Worm (Caenorhabditis elegans) whole organism, L3 larva: ENCODE measurements around the gene xbx-4.

ENCODE experiments used
- R02D3.7 ChIP-seq: fragments of 150-350 bp; optimal IDR thresholded peaks from 2 replicates; lab custom pipeline; 2014; ENCODE audit warnings: missing biosample characterization, missing genetic modification characterization
- ZK546.5 ChIP-seq: sonication (generic microtip); optimal IDR thresholded peaks from 2 replicates; lab custom pipeline; 2017; ENCODE audit warnings: missing biosample characterization, missing genetic modification characterization
- aly-2 ChIP-seq: fragments of 150-350 bp; optimal IDR thresholded peaks from 2 replicates; lab custom pipeline; 2014; ENCODE audit warnings: missing biosample characterization, missing genetic modification characterization
- ama-1 ChIP-seq: fragments of 150-350 bp; optimal IDR thresholded peaks from 2 replicates; lab custom pipeline; 2018
- ceh-16 ChIP-seq: sonication (generic microtip); optimal IDR thresholded peaks from 2 replicates; lab custom pipeline; 2017; ENCODE audit warnings: missing biosample characterization, missing genetic modification characterization
- ceh-28 ChIP-seq: fragments of 150-350 bp; optimal IDR thresholded peaks from 2 replicates; lab custom pipeline; 2014; ENCODE audit warnings: missing biosample characterization, missing genetic modification reagents, missing genetic modification characterization
- ceh-82 ChIP-seq: fragments of 150-350 bp; optimal IDR thresholded peaks from 2 replicates; lab custom pipeline; 2014; ENCODE audit warnings: missing biosample characterization, missing genetic modification characterization
- ceh-9 ChIP-seq: sonication (generic microtip); optimal IDR thresholded peaks from 2 replicates; lab custom pipeline; 2018; ENCODE audit warnings: missing biosample characterization, missing genetic modification characterization
- daf-12 ChIP-seq: fragments of 150-350 bp; optimal IDR thresholded peaks from 2 replicates; lab custom pipeline; 2014; ENCODE audit warnings: missing biosample characterization, missing genetic modification reagents, missing genetic modification characterization
- elt-1 ChIP-seq: fragments of 150-350 bp; optimal IDR thresholded peaks from 2 replicates; lab custom pipeline; 2014; ENCODE audit warnings: missing biosample characterization, missing genetic modification characterization
- elt-2 ChIP-seq: sonication (generic microtip); optimal IDR thresholded peaks from 2 replicates; lab custom pipeline; 2016; ENCODE audit warnings: missing genetic modification reagents, mild to moderate bottlenecking, missing genetic modification characterization, missing compliant biosample characterization
- elt-3 ChIP-seq, 3 experiments: fragments of 150-350 bp in 1 of 3; sonication (generic microtip) in 2 of 3; optimal IDR thresholded peaks; 2 replicates in 2 of 3; 4 replicates in 1 of 3; lab custom pipeline; 2014 to 2017; ENCODE audit warnings: missing biosample characterization in 3 of 3, missing genetic modification characterization in 3 of 3
- fkh-10 ChIP-seq: sonication (generic microtip); optimal IDR thresholded peaks from 2 replicates; lab custom pipeline; 2017; ENCODE audit warnings: missing biosample characterization, missing genetic modification reagents, missing genetic modification characterization
- fkh-2 ChIP-seq: fragments of 150-350 bp; optimal IDR thresholded peaks from 2 replicates; lab custom pipeline; 2014; ENCODE audit warnings: missing biosample characterization, missing genetic modification reagents, missing genetic modification characterization
- hmg-11 ChIP-seq: sonication (generic microtip); optimal IDR thresholded peaks from 2 replicates; lab custom pipeline; 2016; ENCODE audit warnings: missing genetic modification characterization, missing compliant biosample characterization
- jun-1 ChIP-seq: fragments of 150-350 bp; optimal IDR thresholded peaks from 2 replicates; lab custom pipeline; 2014; ENCODE audit warnings: missing biosample characterization, missing genetic modification reagents, missing genetic modification characterization
- lin-15B ChIP-seq: fragments of 150-350 bp; optimal IDR thresholded peaks from 2 replicates; lab custom pipeline; 2014; ENCODE audit warnings: missing biosample characterization, missing genetic modification characterization
- lin-39 ChIP-seq: fragments of 150-350 bp; optimal IDR thresholded peaks from 2 replicates; lab custom pipeline; 2018; ENCODE audit warnings: missing biosample characterization, missing genetic modification reagents, missing genetic modification characterization
- nfya-1 ChIP-seq: sonication (generic microtip); optimal IDR thresholded peaks from 2 replicates; lab custom pipeline; 2017; ENCODE audit warnings: missing genetic modification characterization, mild to moderate bottlenecking, missing compliant biosample characterization, antibody characterized with exemption, moderate library complexity; ENCODE audit not compliant: insufficient read depth
- nhr-11 ChIP-seq: fragments of 150-350 bp; optimal IDR thresholded peaks from 2 replicates; lab custom pipeline; 2014; ENCODE audit warnings: missing biosample characterization, missing genetic modification characterization
- nhr-237 ChIP-seq: fragments of 150-350 bp; optimal IDR thresholded peaks from 2 replicates; lab custom pipeline; 2014; ENCODE audit warnings: missing biosample characterization, missing genetic modification characterization
- nhr-25 ChIP-seq: sonication (generic microtip); optimal IDR thresholded peaks from 2 replicates; lab custom pipeline; 2017; ENCODE audit warnings: missing biosample characterization, missing genetic modification characterization
- nhr-28 ChIP-seq: fragments of 150-350 bp; optimal IDR thresholded peaks from 2 replicates; lab custom pipeline; 2014; ENCODE audit warnings: missing biosample characterization, missing genetic modification characterization
- nhr-43 ChIP-seq: sonication (generic microtip); optimal IDR thresholded peaks from 2 replicates; lab custom pipeline; 2016; ENCODE audit warnings: mild to moderate bottlenecking, missing genetic modification characterization, missing compliant biosample characterization; ENCODE audit not compliant: poor library complexity, severe bottlenecking
- nhr-67 ChIP-seq: fragments of 150-350 bp; optimal IDR thresholded peaks from 2 replicates; lab custom pipeline; 2014; ENCODE audit warnings: missing biosample characterization, missing genetic modification characterization
- nhr-76 ChIP-seq: fragments of 150-350 bp; sonication (generic microtip); optimal IDR thresholded peaks from 5 replicates; lab custom pipeline; 2014; ENCODE audit warnings: missing biosample characterization, missing genetic modification characterization
- nhr-77 ChIP-seq: fragments of 150-350 bp; optimal IDR thresholded peaks from 2 replicates; lab custom pipeline; 2014; ENCODE audit warnings: missing biosample characterization, missing genetic modification characterization
- pqm-1 ChIP-seq: fragments of 150-350 bp; optimal IDR thresholded peaks from 2 replicates; lab custom pipeline; 2017; ENCODE audit warnings: missing biosample characterization, missing genetic modification characterization, inconsistent platforms
- sea-2 ChIP-seq: fragments of 150-350 bp; sonication (generic microtip); optimal IDR thresholded peaks from 4 replicates; lab custom pipeline; 2014; ENCODE audit warnings: missing biosample characterization, missing genetic modification reagents, missing genetic modification characterization
- snpc-4 ChIP-seq: fragments of 150-350 bp; optimal IDR thresholded peaks from 2 replicates; lab custom pipeline; 2014; ENCODE audit warnings: missing biosample characterization, missing genetic modification characterization
- tbx-2 ChIP-seq: sonication (generic microtip); optimal IDR thresholded peaks from 2 replicates; lab custom pipeline; 2016; ENCODE audit warnings: mild to moderate bottlenecking, missing genetic modification characterization, missing compliant biosample characterization
- unc-62 ChIP-seq: fragments of 150-350 bp; sonication (generic microtip); optimal IDR thresholded peaks from 4 replicates; lab custom pipeline; 2014; ENCODE audit warnings: missing biosample characterization, missing genetic modification reagents, missing genetic modification characterization
- zag-1 ChIP-seq: fragments of 150-350 bp; optimal IDR thresholded peaks from 2 replicates; lab custom pipeline; 2014; ENCODE audit warnings: missing biosample characterization, missing genetic modification characterization
- ztf-11 ChIP-seq: fragments of 150-350 bp; optimal IDR thresholded peaks from 2 replicates; lab custom pipeline; 2014; ENCODE audit warnings: missing biosample characterization, missing genetic modification characterization
- ztf-4 ChIP-seq: fragments of 150-350 bp; optimal IDR thresholded peaks from 2 replicates; lab custom pipeline; 2014; ENCODE audit warnings: missing biosample characterization, missing genetic modification characterization

Gene xbx-4

ce11 chrIV:2099771-2100170 is 14.7 kb upstream of the xbx-4 start, which contains the start of gene C23H5.11:
Gene C23H5.11 (minus strand): TSS chrIV:2099871.
- no peak for TF ChIP-seq tbx-2 (tag; lab: Kevin White, UChicago)
- no peak for TF ChIP-seq nhr-11 (tag; lab: Kevin White, UChicago)
- TF ChIP-seq ztf-11 (tag; lab: Kevin White, UChicago), result no peak
- no peak for TF ChIP-seq nhr-43 (tag; lab: Kevin White, UChicago)
- no peak for TF ChIP-seq ceh-82 (tag; lab: Kevin White, UChicago)
- TF ChIP-seq nhr-77 (tag; lab: Kevin White, UChicago), result no peak
- TF ChIP-seq ceh-28 (tag; lab: Kevin White, UChicago), result no peak
- TF ChIP-seq elt-3 (tag; optimal IDR thresholded peaks at IDR 0.05; lab: Kevin White, UChicago), result no peak
- no peak for TF ChIP-seq ceh-9 (tag; lab: Kevin White, UChicago)
- no peak for TF ChIP-seq aly-2 (tag; lab: Kevin White, UChicago)
- no peak for TF ChIP-seq nhr-237 (tag; lab: Kevin White, UChicago)
- TF ChIP-seq fkh-2 (tag; lab: Kevin White, UChicago), result no peak
- TF ChIP-seq ceh-16 (tag; lab: Kevin White, UChicago), result no peak
- TF ChIP-seq hmg-11 (tag; lab: Kevin White, UChicago), result no peak
- no peak for TF ChIP-seq lin-15B (tag; lab: Kevin White, UChicago)
- TF ChIP-seq zag-1 (tag; lab: Kevin White, UChicago), result no peak
- TF ChIP-seq R02D3.7, result no peak
- TF ChIP-seq ama-1 (lab: Kevin White, UChicago), result no peak

- TF ChIP-seq daf-12 (tag; lab: Kevin White, UChicago) (no peak), sea-2 (GFP tag; lab: Kevin White, UChicago) (no peak), aly-2 (tag; lab: Kevin White, UChicago) (no peak), nhr-43 (tag; lab: Kevin White, UChicago) (no peak), nhr-67 (tag; lab: Kevin White, UChicago) (no peak), jun-1 (tag; lab: Kevin White, UChicago) (no peak), snpc-4 (tag; lab: Kevin White, UChicago) (no peak), elt-2 (tag; lab: Kevin White, UChicago) (no peak), lin-39 (no peak)
These were observed 11.6 kb upstream of the xbx-4 start, which contains the start of gene C23H5.15 for ce11 chrIV:2102793-2103192. Gene C23H5.15 (minus strand): TSS chrIV:2102893.

- TF ChIP-seq nhr-25 (tag; lab: Kevin White, UChicago) (no peak), ceh-9 (tag; lab: Kevin White, UChicago) (no peak), unc-62 (GFP tag; lab: Kevin White, UChicago) (no peak), nhr-76 (tag; lab: Kevin White, UChicago) (no peak), nfya-1 (tag; lab: Kevin White, UChicago) (no peak), daf-12 (tag; lab: Kevin White, UChicago) (no peak), pqm-1 (tag; lab: Kevin White, UChicago) (no peak), elt-1 (tag; lab: Kevin White, UChicago) (no peak), lin-39 (no peak), aly-2 (tag; lab: Kevin White, UChicago) (no peak), elt-2 (tag; lab: Kevin White, UChicago) (no peak), ceh-16 (tag; lab: Kevin White, UChicago) (no peak), ZK546.5 (tag; lab: Kevin White, UChicago) (no peak), nhr-28 (tag; lab: Kevin White, UChicago) (no peak), ceh-82 (tag; lab: Kevin White, UChicago) (no peak), ztf-4 (tag; lab: Kevin White, UChicago) (no peak), nhr-43 (tag; lab: Kevin White, UChicago) (no peak), snpc-4 (tag; lab: Kevin White, UChicago) (no peak), nhr-11 (tag; lab: Kevin White, UChicago) (no peak), fkh-2 (tag; lab: Kevin White, UChicago) (no peak)
These were observed 7.7 kb upstream of the xbx-4 start for ce11 chrIV:2106708-2107107.

- TF ChIP-seq ceh-9 (tag; lab: Kevin White, UChicago) (no peak), elt-2 (tag; lab: Kevin White, UChicago) (peak; percentile 52), fkh-10 (no peak), zag-1 (tag; lab: Kevin White, UChicago) (no peak), fkh-2 (tag; lab: Kevin White, UChicago) (no peak), nhr-77 (tag; lab: Kevin White, UChicago) (no peak), ceh-82 (tag; lab: Kevin White, UChicago) (no peak)
These were observed 3.0 kb upstream of the xbx-4 start, which contains the start of gene che-6 for ce11 chrIV:2111300-2111874. Gene che-6 (minus strand): TSS chrIV:2111408.
